Fruit fly (Drosophila melanogaster): Measurements from ENCODE around the gene chm.

Gene chm

DNA sequence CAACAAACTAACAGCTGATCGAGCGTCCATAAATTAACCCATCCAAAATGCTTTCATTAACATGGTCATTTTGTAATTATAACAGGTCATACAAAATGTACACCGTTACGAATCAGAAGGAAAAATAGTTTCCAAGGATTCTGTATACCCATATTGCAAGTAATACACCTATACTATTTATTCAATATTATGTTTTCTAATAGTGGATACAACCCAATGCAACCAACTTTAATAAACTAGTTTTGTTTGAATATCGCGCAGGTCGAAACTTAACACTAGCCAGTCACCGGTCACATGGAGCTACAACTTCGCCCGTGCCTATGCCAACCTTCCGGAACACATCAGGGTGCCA is 15.5 kb downstream of the chm start:
- no peak for TF ChIP-seq ttk (GFP tag; IDR thresholded peaks at IDR 0.05)
- peak; percentile 77 for TF ChIP-seq sens (GFP tag)
- TF ChIP-seq eve (GFP tag; optimal IDR thresholded peaks at IDR 0.05) = peak in 1 of 2 experiments; percentile 57

DNA sequence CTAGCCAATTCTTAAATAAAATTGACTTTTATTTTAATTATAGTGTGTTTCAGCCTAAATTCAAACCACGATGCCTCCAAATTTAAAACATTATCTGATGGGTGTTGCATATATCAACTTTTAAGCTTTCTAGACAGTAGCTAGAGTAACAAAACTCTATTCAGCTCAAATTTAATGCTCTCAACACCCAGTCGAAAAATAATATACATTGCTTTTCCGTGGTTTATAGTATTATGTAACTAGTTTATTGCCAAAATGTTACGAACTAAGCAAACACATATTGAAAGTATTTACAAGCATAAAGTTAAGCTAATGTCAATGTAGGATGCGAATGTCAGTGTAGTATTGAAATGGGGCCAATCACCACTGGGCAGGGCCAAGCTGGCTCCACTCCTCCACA is 18.1 kb downstream of the chm start:
- TF ChIP-seq CG12769 (tag; optimal IDR thresholded peaks at IDR 0.05) (no peak), stwl (tag; optimal IDR thresholded peaks at IDR 0.05) (no peak), CG1529 (GFP tag; optimal IDR thresholded peaks at IDR 0.05) (no peak), Pdp1 (GFP tag; optimal IDR thresholded peaks at IDR 0.05) (peak in 1 of 2 experiments; percentile 83), sug (tag; optimal IDR thresholded peaks at IDR 0.05) (no peak), sens (GFP tag) (peak; percentile 54), bab2 (GFP tag; optimal IDR thresholded peaks at IDR 0.05) (no peak), CG9437 (GFP tag; optimal IDR thresholded peaks at IDR 0.05) (no peak), CG1647 (GFP tag; optimal IDR thresholded peaks at IDR 0.05) (no peak), Eip74EF (GFP tag; optimal IDR thresholded peaks at IDR 0.05) (no peak)

DNA sequence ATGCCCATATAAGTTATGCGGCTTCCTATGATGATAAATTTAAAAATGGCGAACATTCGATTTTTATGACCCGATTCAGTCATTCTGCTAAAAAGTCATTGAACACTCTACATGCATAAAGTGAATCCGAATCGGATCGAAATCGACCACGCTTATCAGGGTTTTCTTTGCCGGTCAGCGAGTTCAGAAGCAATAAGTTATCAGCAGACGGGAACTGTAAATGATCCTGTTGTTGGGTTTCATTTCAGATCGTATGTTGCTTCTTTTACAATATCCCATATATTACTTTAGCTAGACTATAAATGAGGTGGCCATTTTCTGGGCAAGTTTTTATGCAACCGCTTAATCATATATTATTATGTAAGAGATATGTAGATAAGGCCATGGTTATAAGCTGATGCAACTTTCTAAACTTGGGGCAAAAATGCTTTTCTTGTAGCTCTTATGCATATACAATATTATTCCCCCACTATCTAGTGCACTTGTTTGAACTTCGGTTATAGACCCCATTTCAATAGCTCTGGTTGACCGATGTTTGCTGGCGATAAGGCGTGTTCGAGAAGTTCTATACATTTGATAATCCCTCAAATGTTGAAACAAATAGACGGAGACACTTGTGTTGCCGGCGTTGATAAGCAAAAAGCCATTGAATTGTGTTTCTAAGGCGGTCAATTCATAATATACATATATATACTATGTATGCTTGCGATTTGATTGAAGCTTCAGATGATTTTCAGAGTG is 19.8 kb downstream of the chm start:
- TF ChIP-seq Bdp1 (GFP tag; optimal IDR thresholded peaks at IDR 0.05) = no peak
- no peak for TF ChIP-seq tap (tag; optimal IDR thresholded peaks at IDR 0.05)
- peak in 1 of 2 experiments; percentile 23 for TF ChIP-seq eve (GFP tag; optimal IDR thresholded peaks at IDR 0.05)
- peak; percentile 1 for TF ChIP-seq Med (GFP tag)
- TF ChIP-seq CG11695 (GFP tag; IDR thresholded peaks at IDR 0.05) = no peak
- TF ChIP-seq ken (GFP tag; IDR thresholded peaks at IDR 0.05) = no peak
- TF ChIP-seq Opbp (GFP tag; IDR thresholded peaks at IDR 0.05; ENCODE audit: partially characterized antibody) = no peak
- no peak for TF ChIP-seq CG4707 (GFP tag; optimal IDR thresholded peaks at IDR 0.05)
- TF ChIP-seq YL-1 (GFP tag; optimal IDR thresholded peaks at IDR 0.05) = no peak
- no peak for TF ChIP-seq bigmax (GFP tag; optimal IDR thresholded peaks at IDR 0.05)
- TF ChIP-seq tio (GFP tag; optimal IDR thresholded peaks at IDR 0.05) = no peak
- TF ChIP-seq CG12299 (tag; optimal IDR thresholded peaks at IDR 0.05) = no peak
- TF ChIP-seq kni (GFP tag; optimal IDR thresholded peaks at IDR 0.05) = no peak
- no peak for TF ChIP-seq ap (GFP tag; IDR thresholded peaks at IDR 0.05)
- no peak for TF ChIP-seq CG33213 (GFP tag; optimal IDR thresholded peaks at IDR 0.05)
- TF ChIP-seq CG14667 (GFP tag; IDR thresholded peaks at IDR 0.05) = no peak
- TF ChIP-seq shn (GFP tag; optimal IDR thresholded peaks at IDR 0.05) = no peak
- no peak for TF ChIP-seq Gsc (GFP tag; IDR thresholded peaks at IDR 0.05)
- TF ChIP-seq Pdp1 (GFP tag; optimal IDR thresholded peaks at IDR 0.05) = peak in 1 of 2 experiments; percentile 90
- TF ChIP-seq CG34376 (GFP tag; optimal IDR thresholded peaks at IDR 0.05) = peak; percentile 56
- no peak for TF ChIP-seq CG1024 (GFP tag; IDR thresholded peaks at IDR 0.05)
- no peak for TF ChIP-seq CG7271 (tag; optimal IDR thresholded peaks at IDR 0.05)
- TF ChIP-seq crp (GFP tag; optimal IDR thresholded peaks at IDR 0.05) = no peak
- no peak for TF ChIP-seq wek (GFP tag; optimal IDR thresholded peaks at IDR 0.05)
- no peak for TF ChIP-seq Spps (tag; optimal IDR thresholded peaks at IDR 0.05)
- no peak for TF ChIP-seq CG11696 (GFP tag; IDR thresholded peaks at IDR 0.05)
- 0 out of 4 replicates have a peak, but pooled peaks have one; percentile 52 for TF ChIP-seq chinmo (GFP tag; IDR thresholded peaks at IDR 0.05; ENCODE audit: partially characterized antibody)
- TF ChIP-seq sens (GFP tag) = peak; percentile 71
- TF ChIP-seq cwo (GFP tag; optimal IDR thresholded peaks at IDR 0.05) = no peak
- TF ChIP-seq nau (GFP tag; optimal IDR thresholded peaks at IDR 0.05) = no peak
- TF ChIP-seq Hr78 (GFP tag; optimal IDR thresholded peaks at IDR 0.05) = peak in 1 of 2 experiments; percentile 76
- TF ChIP-seq CG3281 (GFP tag; optimal IDR thresholded peaks at IDR 0.05) = no peak
- TF ChIP-seq Oli (tag; optimal IDR thresholded peaks at IDR 0.05) = no peak
- TF ChIP-seq grn (GFP tag; optimal IDR thresholded peaks at IDR 0.05) = peak; percentile 30
- peak; percentile 32 for TF ChIP-seq sug (tag; optimal IDR thresholded peaks at IDR 0.05)
- TF ChIP-seq Bteb2 (GFP tag; optimal IDR thresholded peaks at IDR 0.05) = no peak
- TF ChIP-seq Adf1 (GFP tag; IDR thresholded peaks at IDR 0.05) = no peak

All from whole organism, embryonic.